Worm (Caenorhabditis elegans): ENCODE measurements around the gene aldo-2.

Gene aldo-2

DNA sequence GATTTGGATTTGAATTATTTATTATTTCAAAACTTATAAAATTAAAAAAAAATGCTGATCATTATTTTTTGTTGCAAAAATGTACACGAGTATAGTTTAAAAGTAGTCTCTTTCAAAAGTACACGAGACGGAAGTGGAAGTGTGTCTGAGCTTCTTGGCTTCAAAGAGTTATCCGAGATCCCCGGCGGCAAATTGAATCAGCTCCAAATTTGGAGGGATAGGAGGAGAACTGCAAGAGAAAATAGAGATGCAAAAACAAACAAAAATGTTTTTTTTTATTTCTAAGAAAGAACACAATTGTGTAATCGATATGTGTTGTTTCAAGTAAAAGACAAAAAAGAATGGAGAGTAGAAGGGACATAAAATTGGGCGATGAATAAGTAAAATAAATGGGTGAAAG is 26.1 kb upstream of the aldo-2 start:
- TF ChIP-seq mml-1 (tag; optimal IDR thresholded peaks at IDR 0.05) (no peak), nhr-237 (tag; optimal IDR thresholded peaks at IDR 0.05) (no peak), aly-2 (tag; optimal IDR thresholded peaks at IDR 0.05) (no peak), nhr-77 (tag; optimal IDR thresholded peaks at IDR 0.05) (no peak), nhr-43 (tag; optimal IDR thresholded peaks at IDR 0.05; ENCODE audit: poor library complexity, severe bottlenecking) (no peak), lin-15B (tag; optimal IDR thresholded peaks at IDR 0.05) (no peak), ZK546.5 (tag; optimal IDR thresholded peaks at IDR 0.05) (no peak), lin-39 (tag; optimal IDR thresholded peaks at IDR 0.05) (no peak), jun-1 (tag; optimal IDR thresholded peaks at IDR 0.05) (no peak), zag-1 (tag; optimal IDR thresholded peaks at IDR 0.05) (no peak), ceh-28 (tag; optimal IDR thresholded peaks at IDR 0.05) (no peak), mdl-1 (tag; optimal IDR thresholded peaks at IDR 0.05) (no peak), nhr-12 (tag; optimal IDR thresholded peaks at IDR 0.05) (no peak), unc-62 (GFP tag; optimal IDR thresholded peaks at IDR 0.05) (no peak), nhr-23 (tag; optimal IDR thresholded peaks at IDR 0.05) (no peak), egl-27 (tag; optimal IDR thresholded peaks at IDR 0.05) (no peak), tbx-2 (tag; optimal IDR thresholded peaks at IDR 0.05) (no peak), elt-1 (tag; optimal IDR thresholded peaks at IDR 0.05) (no peak), ama-1 (optimal IDR thresholded peaks at IDR 0.05) (no peak)

DNA sequence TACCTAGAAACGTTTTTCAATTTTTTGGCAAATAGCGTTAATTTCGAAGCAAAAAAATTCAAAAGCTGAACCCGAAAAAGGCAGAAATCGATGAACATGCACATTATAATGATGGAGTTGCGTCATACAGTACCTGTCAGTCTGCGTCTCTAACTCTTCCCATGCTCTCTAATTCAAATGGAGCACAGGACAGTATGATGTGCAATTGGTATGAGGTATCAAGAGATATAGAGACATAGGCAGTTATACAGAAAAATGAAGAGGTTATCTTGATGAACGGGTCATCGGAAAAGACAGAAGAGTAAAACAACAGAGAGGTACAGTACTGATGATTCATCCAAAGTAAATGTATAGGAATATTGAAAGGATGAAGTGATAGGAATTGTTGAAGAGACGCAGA is 24.3 kb upstream of the aldo-2 start:
- TF ChIP-seq pqm-1 (tag; optimal IDR thresholded peaks at IDR 0.05) (peak; percentile 23), elt-2 (tag; optimal IDR thresholded peaks at IDR 0.05) (peak; percentile 26), fos-1 (tag; optimal IDR thresholded peaks at IDR 0.05) (no peak), pha-4 (tag; optimal IDR thresholded peaks at IDR 0.05) (peak; percentile 50), hmg-11 (tag; optimal IDR thresholded peaks at IDR 0.05) (peak; percentile 4)

DNA sequence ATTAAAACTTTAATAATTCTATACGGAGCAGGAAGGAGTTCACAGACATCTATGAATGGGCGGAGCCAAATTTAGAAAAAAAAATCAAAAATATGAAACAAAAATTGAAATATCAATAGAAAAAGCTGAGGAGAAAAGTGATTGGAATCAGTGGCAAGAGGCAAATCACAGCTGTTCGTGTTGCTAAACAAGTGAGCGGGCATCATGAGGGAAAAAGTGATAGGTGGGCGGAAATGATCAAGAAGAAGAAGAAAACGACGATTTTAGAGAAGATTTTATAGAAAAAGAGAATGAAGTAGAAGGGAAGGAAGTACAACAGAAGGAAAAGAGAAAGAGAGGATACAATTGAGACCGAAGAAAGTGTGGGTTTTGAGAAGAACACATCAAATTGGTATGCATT is 22.2 kb upstream of the aldo-2 start:
- TF ChIP-seq nhr-23 (tag; optimal IDR thresholded peaks at IDR 0.05) (no peak), egl-5 (tag; optimal IDR thresholded peaks at IDR 0.05) (no peak), hmg-11 (tag; optimal IDR thresholded peaks at IDR 0.05) (no peak), nhr-12 (tag; optimal IDR thresholded peaks at IDR 0.05) (no peak), fkh-10 (GFP tag; optimal IDR thresholded peaks at IDR 0.05) (no peak), ZK546.5 (tag; optimal IDR thresholded peaks at IDR 0.05) (no peak), snpc-4 (tag; optimal IDR thresholded peaks at IDR 0.05) (no peak), nhr-43 (tag; optimal IDR thresholded peaks at IDR 0.05; ENCODE audit: poor library complexity, severe bottlenecking) (no peak), ceh-82 (tag; optimal IDR thresholded peaks at IDR 0.05) (no peak), R02D3.7 (tag; optimal IDR thresholded peaks at IDR 0.05) (no peak), ceh-16 (tag; optimal IDR thresholded peaks at IDR 0.05) (no peak), sea-2 (GFP tag; optimal IDR thresholded peaks at IDR 0.05) (no peak), mdl-1 (tag; optimal IDR thresholded peaks at IDR 0.05) (no peak), nhr-11 (tag; optimal IDR thresholded peaks at IDR 0.05) (no peak), fkh-2 (tag; optimal IDR thresholded peaks at IDR 0.05) (no peak), elt-3 (tag; optimal IDR thresholded peaks at IDR 0.05) (no peak), nfya-1 (tag; optimal IDR thresholded peaks at IDR 0.05; ENCODE audit: insufficient read depth) (no peak), lin-15B (tag; optimal IDR thresholded peaks at IDR 0.05) (no peak), nhr-77 (tag; optimal IDR thresholded peaks at IDR 0.05) (no peak), lin-39 (tag; optimal IDR thresholded peaks at IDR 0.05) (no peak)

DNA sequence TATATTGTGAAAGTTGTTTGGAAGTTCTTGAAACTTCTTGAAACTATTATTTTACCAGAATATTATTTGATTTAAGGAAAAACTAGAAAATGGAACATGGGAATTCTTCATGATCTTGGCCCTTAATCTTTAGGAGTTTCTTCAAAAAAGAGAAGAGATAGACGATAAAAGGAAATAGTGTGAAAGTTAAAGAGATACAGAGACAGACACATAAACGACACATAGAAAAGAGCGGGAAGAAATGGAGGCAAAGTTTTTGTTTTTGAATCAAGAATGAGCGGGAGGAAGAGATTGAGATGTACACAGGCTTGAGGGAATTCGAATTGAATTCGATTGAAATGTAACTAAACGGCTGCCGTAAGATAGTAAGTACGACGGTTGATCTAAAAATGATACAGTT is 21.0 kb upstream of the aldo-2 start:
- no peak for TF ChIP-seq sea-2 (GFP tag; optimal IDR thresholded peaks at IDR 0.05)
- TF ChIP-seq daf-12 (tag; optimal IDR thresholded peaks at IDR 0.05), result no peak
- no peak for TF ChIP-seq nhr-237 (tag; optimal IDR thresholded peaks at IDR 0.05)
- no peak for TF ChIP-seq ama-1 (optimal IDR thresholded peaks at IDR 0.05)
- peak; percentile 1 for TF ChIP-seq nfya-1 (tag; optimal IDR thresholded peaks at IDR 0.05; ENCODE audit: insufficient read depth)
- TF ChIP-seq elt-1 (tag; optimal IDR thresholded peaks at IDR 0.05), result no peak
- TF ChIP-seq egl-27 (tag; optimal IDR thresholded peaks at IDR 0.05), result no peak

DNA sequence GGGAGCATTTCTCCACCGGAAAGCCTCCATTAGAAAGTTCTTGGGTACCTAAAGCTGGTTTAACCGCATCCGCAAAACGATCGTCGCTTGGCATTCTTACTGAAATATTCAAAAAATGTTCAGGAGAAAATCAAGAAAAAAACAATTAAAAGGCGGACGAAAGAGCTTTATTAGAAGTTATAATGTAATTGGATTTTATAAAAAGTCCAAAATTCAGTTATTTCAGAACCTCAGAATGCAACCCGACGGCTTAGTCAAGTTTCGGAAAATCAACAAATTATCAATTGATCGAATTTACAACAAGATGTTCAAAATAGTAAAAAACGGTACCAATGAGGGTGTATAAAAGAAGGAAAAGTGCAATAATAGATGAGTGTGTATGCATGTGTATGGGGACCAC is 19.5 kb upstream of the aldo-2 start, which contains the start of gene pxl-1:
TSS of gene pxl-1 (minus strand) at position 101 of the 400 bp plus-strand sequence.
- TF ChIP-seq ama-1 (optimal IDR thresholded peaks at IDR 0.05) (no peak), eor-1 (tag; optimal IDR thresholded peaks at IDR 0.05) (no peak), elt-3 (tag; optimal IDR thresholded peaks at IDR 0.05) (no peak), unc-39 (tag; optimal IDR thresholded peaks at IDR 0.05) (no peak), mml-1 (tag; optimal IDR thresholded peaks at IDR 0.05) (no peak), mdl-1 (tag; optimal IDR thresholded peaks at IDR 0.05) (no peak), jun-1 (tag; optimal IDR thresholded peaks at IDR 0.05) (no peak)

Data from whole organism, L3 larva.